Fruit fly (Drosophila melanogaster) whole organism, adult: ENCODE data around the gene Orct.
A peak's percentile ranks its signal among the peaks of the same experiment; 100 is the strongest.

Experiments used
- CG11617 ChIP-seq: fragments of 200-800 bp; sonication (Bioruptor generic); optimal IDR thresholded peaks from 2 replicates; lab custom pipeline; 2017; ENCODE audit warnings: mild to moderate bottlenecking, missing biosample characterization, missing genetic modification reagents, missing genetic modification characterization
- CG12768 ChIP-seq: fragments of 200-800 bp; sonication (Bioruptor generic); optimal IDR thresholded peaks from 2 replicates; lab custom pipeline; 2017; ENCODE audit warnings: missing biosample characterization, missing genetic modification characterization, mild to moderate bottlenecking, moderate library complexity, missing genetic modification reagents
- CG14711 ChIP-seq: fragments of 200-800 bp; sonication (Bioruptor generic); optimal IDR thresholded peaks from 2 replicates; lab custom pipeline; 2018; ENCODE audit warnings: missing biosample characterization, mild to moderate bottlenecking, missing genetic modification characterization, moderate library complexity
- CG1620 ChIP-seq: fragments of 200-800 bp; sonication (Bioruptor generic); optimal IDR thresholded peaks from 2 replicates; lab custom pipeline; 2016; ENCODE audit warnings: missing biosample characterization, missing genetic modification characterization
- CG33017 ChIP-seq: fragments of 200-800 bp; sonication (Bioruptor generic); optimal IDR thresholded peaks from 2 replicates; lab custom pipeline; 2018; ENCODE audit warnings: missing biosample characterization, mild to moderate bottlenecking, missing genetic modification characterization, moderate library complexity
- CG5204 ChIP-seq: fragments of 200-800 bp; sonication (Bioruptor generic); optimal IDR thresholded peaks from 2 replicates; lab custom pipeline; 2016; ENCODE audit warnings: missing biosample characterization, missing genetic modification characterization
- CG7045 ChIP-seq: fragments of 200-800 bp; sonication (Bioruptor generic); optimal IDR thresholded peaks from 2 replicates; lab custom pipeline; 2017; ENCODE audit warnings: missing biosample characterization, mild to moderate bottlenecking, missing genetic modification characterization
- CG7101 ChIP-seq: fragments of 200-800 bp; sonication (Bioruptor generic); optimal IDR thresholded peaks from 2 replicates; lab custom pipeline; 2018; ENCODE audit warnings: missing biosample characterization, mild to moderate bottlenecking, missing genetic modification characterization, moderate library complexity
- Clk ChIP-seq: fragments of 200-800 bp; sonication (Bioruptor generic); optimal IDR thresholded peaks from 2 replicates; lab custom pipeline; 2017; ENCODE audit warnings: missing biosample characterization, missing genetic modification characterization
- Crg-1 ChIP-seq: fragments of 200-800 bp; sonication (Bioruptor generic); optimal IDR thresholded peaks from 2 replicates; lab custom pipeline; 2016; ENCODE audit warnings: missing biosample characterization, missing genetic modification characterization
- Hr96 ChIP-seq: fragments of 200-800 bp; sonication (Bioruptor generic); optimal IDR thresholded peaks from 2 replicates; lab custom pipeline; 2016; ENCODE audit warnings: missing biosample characterization, missing genetic modification characterization
- Mnt ChIP-seq: fragments of 200-800 bp; sonication (Bioruptor generic); optimal IDR thresholded peaks from 2 replicates; lab custom pipeline; 2016; ENCODE audit warnings: missing biosample characterization, mild to moderate bottlenecking, missing genetic modification characterization
- bab1 ChIP-seq: fragments of 200-800 bp; sonication (Bioruptor generic); optimal IDR thresholded peaks from 3 replicates; lab custom pipeline; 2019; ENCODE audit warnings: missing biosample characterization, mild to moderate bottlenecking, missing genetic modification characterization, moderate library complexity
- cic ChIP-seq: fragments of 200-800 bp; sonication (Bioruptor generic); optimal IDR thresholded peaks from 2 replicates; lab custom pipeline; 2017; ENCODE audit warnings: missing biosample characterization, mild to moderate bottlenecking, missing genetic modification characterization, moderate library complexity
- cnc ChIP-seq, 2 experiments: fragments of >200 bp; optimal IDR thresholded peaks; 2 replicates each; lab custom pipeline; 2017
- kay ChIP-seq: fragments of 200-800 bp; sonication (Bioruptor generic); peaks from one replicate; lab custom pipeline; 2016; ENCODE audit warnings: missing biosample characterization, missing genetic modification characterization, borderline replicate concordance
- ovo ChIP-seq: fragments of 200-800 bp; sonication (Bioruptor generic); optimal IDR thresholded peaks from 2 replicates; lab custom pipeline; 2016; ENCODE audit warnings: missing biosample characterization, missing genetic modification characterization
- pad ChIP-seq: fragments of 200-800 bp; sonication (Bioruptor generic); optimal IDR thresholded peaks from 3 replicates; lab custom pipeline; 2017; ENCODE audit warnings: missing biosample characterization, missing genetic modification characterization, mild to moderate bottlenecking, moderate library complexity, missing genetic modification reagents
- tj ChIP-seq: fragments of 200-800 bp; sonication (Bioruptor generic); optimal IDR thresholded peaks from 3 replicates; lab custom pipeline; 2017; ENCODE audit warnings: missing biosample characterization, mild to moderate bottlenecking, missing genetic modification characterization, moderate library complexity
- toe ChIP-seq: fragments of 200-800 bp; sonication (Bioruptor generic); optimal IDR thresholded peaks from 2 replicates; lab custom pipeline; 2016; ENCODE audit warnings: missing biosample characterization, missing genetic modification characterization

Gene Orct

DNA sequence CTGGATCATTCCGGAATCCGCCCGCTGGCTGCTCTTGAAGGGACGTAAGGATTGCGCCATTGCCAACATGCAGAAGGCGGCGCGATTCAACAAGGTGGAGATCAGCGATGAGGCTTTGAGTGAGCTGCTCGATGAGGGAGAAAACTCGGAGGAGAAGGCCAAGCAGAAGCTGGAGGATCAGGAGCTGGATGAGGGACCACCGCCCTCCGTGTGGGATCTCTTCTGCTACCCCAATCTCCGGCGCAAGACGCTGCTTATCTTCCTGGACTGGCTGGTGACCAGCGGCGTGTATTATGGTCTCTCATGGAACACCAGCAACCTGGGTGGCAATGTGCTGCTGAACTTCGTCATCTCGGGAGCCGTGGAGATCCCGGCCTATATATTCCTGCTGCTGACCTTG is 1.8 kb upstream of the Orct start:
- no peak for TF ChIP-seq CG11617 (GFP tag; lab: Kevin White, UChicago)

DNA sequence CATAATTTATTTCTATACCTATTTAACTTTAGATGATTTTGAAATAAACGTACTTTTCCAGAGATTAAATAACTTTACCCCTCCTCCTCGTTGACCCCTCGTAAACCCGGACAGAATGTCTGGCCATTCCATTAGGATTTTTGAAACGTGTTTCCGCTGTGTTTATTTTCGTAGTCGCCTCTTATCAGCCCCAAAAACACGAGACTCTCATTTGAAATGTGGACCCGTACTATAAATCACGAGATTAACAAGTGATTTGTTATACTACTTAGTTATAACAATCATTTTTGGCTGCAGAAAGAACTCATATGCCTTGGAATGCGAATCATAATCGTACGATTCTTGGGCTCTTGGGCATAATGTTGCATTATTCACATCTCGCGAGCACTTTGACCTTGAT is 597 bp upstream of the Orct start:
- TF ChIP-seq Hr96 (no peak), Mnt (GFP tag; lab: Kevin White, UChicago) (no peak), CG5204 (GFP tag; lab: Kevin White, UChicago) (no peak), tj (GFP tag; lab: Kevin White, UChicago) (no peak), CG1620 (GFP tag; lab: Kevin White, UChicago) (no peak), bab1 (GFP tag; lab: Kevin White, UChicago) (no peak), toe (GFP tag; lab: Kevin White, UChicago) (no peak), Clk (no peak), ovo (GFP tag; lab: Kevin White, UChicago) (no peak), CG12768 (GFP tag; lab: Kevin White, UChicago) (no peak), CG11617 (GFP tag; lab: Kevin White, UChicago) (no peak), CG7101 (no peak), cnc (optimal IDR thresholded peaks at IDR 0.05; lab: Kevin White, UChicago) (no peak), pad (GFP tag; lab: Kevin White, UChicago) (no peak), kay (no peak), CG33017 (tag; lab: Kevin White, UChicago) (no peak), CG7045 (GFP tag; lab: Kevin White, UChicago) (no peak), Crg-1 (GFP tag; lab: Kevin White, UChicago) (no peak), cic (no peak), CG14711 (tag; lab: Kevin White, UChicago) (no peak)

DNA sequence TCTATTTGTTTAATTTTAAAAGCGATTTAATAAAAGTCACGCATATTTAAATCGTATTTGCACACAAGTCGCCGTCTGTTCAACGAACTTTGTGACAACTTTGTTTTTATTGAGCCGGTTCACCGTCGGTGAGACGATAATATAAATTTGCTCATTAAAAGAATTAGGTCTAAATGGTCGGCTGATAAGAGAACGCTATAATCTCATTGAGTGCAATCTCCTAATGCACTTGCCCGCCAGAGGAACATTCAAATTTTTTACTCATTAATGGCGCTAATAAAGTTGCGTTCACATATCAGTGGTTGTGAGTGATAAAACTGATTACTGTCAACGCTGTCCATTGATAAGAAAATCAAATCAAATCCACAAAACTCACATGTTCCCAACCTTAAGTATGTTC is 2.7 kb downstream of the Orct start:
- TF ChIP-seq CG12768 (GFP tag; lab: Kevin White, UChicago): no peak
- no peak for TF ChIP-seq CG11617 (GFP tag; lab: Kevin White, UChicago)
- TF ChIP-seq kay: peak; percentile 71
- TF ChIP-seq Hr96: no peak
- no peak for TF ChIP-seq CG7101
- no peak for TF ChIP-seq cnc (optimal IDR thresholded peaks at IDR 0.05; lab: Kevin White, UChicago)
- no peak for TF ChIP-seq ovo (GFP tag; lab: Kevin White, UChicago)
- peak; percentile 48 for TF ChIP-seq cic
- TF ChIP-seq Clk: no peak
- no peak for TF ChIP-seq CG1620 (GFP tag; lab: Kevin White, UChicago)
- peak; percentile 60 for TF ChIP-seq CG33017 (tag; lab: Kevin White, UChicago)
- no peak for TF ChIP-seq bab1 (GFP tag; lab: Kevin White, UChicago)
- no peak for TF ChIP-seq toe (GFP tag; lab: Kevin White, UChicago)
- no peak for TF ChIP-seq CG5204 (GFP tag; lab: Kevin White, UChicago)
- no peak for TF ChIP-seq Mnt (GFP tag; lab: Kevin White, UChicago)
- TF ChIP-seq Crg-1 (GFP tag; lab: Kevin White, UChicago): no peak
- no peak for TF ChIP-seq pad (GFP tag; lab: Kevin White, UChicago)
- peak; percentile 33 for TF ChIP-seq CG7045 (GFP tag; lab: Kevin White, UChicago)

DNA sequence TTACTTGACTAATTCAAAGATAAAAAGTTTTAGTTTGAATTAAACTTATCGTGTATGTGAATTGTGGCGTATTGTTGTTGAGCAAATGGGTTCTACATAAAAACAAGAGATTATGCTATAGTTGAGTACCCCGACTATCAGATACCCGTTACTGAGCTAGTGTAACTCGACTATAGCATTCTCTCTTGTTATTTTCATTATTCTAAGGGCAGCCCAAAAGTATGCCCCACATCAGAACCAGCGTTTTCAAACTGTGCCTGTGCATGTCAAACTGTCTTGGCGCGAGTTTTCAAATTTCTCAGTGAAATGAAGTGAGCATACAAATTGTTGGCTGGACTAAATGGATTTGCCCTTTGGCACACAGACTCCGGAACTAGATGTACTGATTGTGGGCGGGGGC is 3.2 kb downstream of the Orct start, which contains the start of gene shps:
TSS of gene shps (plus strand) at position 282 of the 400 bp plus-strand sequence.
- no peak for TF ChIP-seq CG33017 (tag; lab: Kevin White, UChicago)
- TF ChIP-seq cic: no peak
- TF ChIP-seq CG7045 (GFP tag; lab: Kevin White, UChicago): no peak
- no peak for TF ChIP-seq CG1620 (GFP tag; lab: Kevin White, UChicago)
- no peak for TF ChIP-seq kay
- no peak for TF ChIP-seq bab1 (GFP tag; lab: Kevin White, UChicago)
- TF ChIP-seq toe (GFP tag; lab: Kevin White, UChicago): no peak
- TF ChIP-seq CG5204 (GFP tag; lab: Kevin White, UChicago): no peak
- no peak for TF ChIP-seq CG11617 (GFP tag; lab: Kevin White, UChicago)
- no peak for TF ChIP-seq tj (GFP tag; lab: Kevin White, UChicago)
- TF ChIP-seq Clk: no peak
- no peak for TF ChIP-seq cnc (optimal IDR thresholded peaks at IDR 0.05; lab: Kevin White, UChicago)
- no peak for TF ChIP-seq CG12768 (GFP tag; lab: Kevin White, UChicago)
- no peak for TF ChIP-seq Crg-1 (GFP tag; lab: Kevin White, UChicago)
- no peak for TF ChIP-seq CG14711 (tag; lab: Kevin White, UChicago)

DNA sequence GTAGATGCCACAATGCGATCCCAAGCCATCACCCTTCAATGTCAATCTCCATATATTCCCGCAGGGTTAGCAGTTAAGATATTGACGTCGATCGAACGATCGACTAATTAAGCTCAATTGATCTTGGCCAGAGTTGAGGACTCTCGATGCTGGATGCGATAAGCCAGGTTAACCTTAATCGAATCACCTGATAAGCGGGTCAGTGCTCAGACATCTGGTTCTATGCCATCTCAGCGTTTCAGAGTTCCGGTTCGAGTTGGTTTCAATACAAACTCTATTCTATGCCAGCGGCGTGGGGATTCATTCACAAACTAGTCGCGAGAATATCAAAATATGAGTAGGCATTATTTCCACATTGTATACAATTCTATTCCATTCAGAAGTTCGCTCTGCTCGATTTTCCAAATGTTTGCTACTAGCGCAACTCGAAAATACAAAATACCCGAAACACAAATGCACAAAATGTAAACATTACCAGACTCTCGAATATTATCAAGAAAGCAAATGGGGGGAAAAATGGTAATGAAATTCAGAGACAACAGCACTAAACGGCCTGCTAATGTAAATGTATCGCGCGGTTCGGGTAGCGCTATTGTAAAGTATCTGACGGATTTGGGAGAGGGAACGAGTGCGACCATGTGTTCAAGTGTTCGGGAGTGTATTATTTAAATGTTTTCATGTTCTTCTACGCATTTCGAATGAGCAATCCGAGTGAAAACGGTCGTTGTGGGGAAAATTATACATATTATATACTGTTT is 6.7 kb downstream of the Orct start:
- TF ChIP-seq CG11617 (GFP tag; lab: Kevin White, UChicago): no peak
- TF ChIP-seq CG14711 (tag; lab: Kevin White, UChicago): no peak
- no peak for TF ChIP-seq Crg-1 (GFP tag; lab: Kevin White, UChicago)
- no peak for TF ChIP-seq tj (GFP tag; lab: Kevin White, UChicago)
- no peak for TF ChIP-seq CG1620 (GFP tag; lab: Kevin White, UChicago)
- no peak for TF ChIP-seq pad (GFP tag; lab: Kevin White, UChicago)
- TF ChIP-seq ovo (GFP tag; lab: Kevin White, UChicago): no peak
- no peak for TF ChIP-seq CG7101
- TF ChIP-seq cnc (optimal IDR thresholded peaks at IDR 0.05; lab: Kevin White, UChicago): no peak
- no peak for TF ChIP-seq CG33017 (tag; lab: Kevin White, UChicago)
- no peak for TF ChIP-seq Mnt (GFP tag; lab: Kevin White, UChicago)
- no peak for TF ChIP-seq Hr96
- TF ChIP-seq CG5204 (GFP tag; lab: Kevin White, UChicago): no peak
- TF ChIP-seq kay: no peak
- no peak for TF ChIP-seq toe (GFP tag; lab: Kevin White, UChicago)
